Fruit fly (Drosophila melanogaster) whole organism, embryonic: Measurements from ENCODE around the gene jagn.

Source experiments
- ATbp ChIP-seq: fragments of 200-800 bp; sonication (Bioruptor generic); optimal IDR thresholded peaks from 2 replicates; lab custom pipeline; 2017; ENCODE audit warnings: missing biosample characterization, mild to moderate bottlenecking, missing genetic modification characterization, missing genetic modification reagents
- Antp ChIP-seq: fragments of 200-800 bp; sonication (Bioruptor generic); optimal IDR thresholded peaks from 3 replicates; lab custom pipeline; 2016; ENCODE audit warnings: missing biosample characterization, missing genetic modification characterization
- CG10979 ChIP-seq: fragments of 200-800 bp; sonication (Bioruptor generic); optimal IDR thresholded peaks from 2 replicates; lab custom pipeline; 2018; ENCODE audit warnings: missing biosample characterization, mild to moderate bottlenecking, missing genetic modification characterization, moderate library complexity
- CG12391 ChIP-seq: fragments of 200-800 bp; sonication (Bioruptor generic); optimal IDR thresholded peaks from 3 replicates; lab custom pipeline; 2018; ENCODE audit warnings: missing biosample characterization, mild to moderate bottlenecking, missing genetic modification characterization, moderate library complexity
- CG14014 ChIP-seq: fragments of 200-800 bp; sonication (Bioruptor generic); IDR thresholded peaks from 2 replicates; pipeline ENCODE4 v1.3.6; 2022; ENCODE audit warnings: missing biosample characterization, missing genetic modification characterization
- CG15011 ChIP-seq: fragments of 200-800 bp; sonication (Bioruptor generic); optimal IDR thresholded peaks from 3 replicates; lab custom pipeline; 2018; ENCODE audit warnings: missing biosample characterization, mild to moderate bottlenecking, missing genetic modification characterization
- CG15073 ChIP-seq: fragments of 200-800 bp; sonication (Bioruptor generic); optimal IDR thresholded peaks from 2 replicates; lab custom pipeline; 2016; ENCODE audit warnings: missing biosample characterization, missing genetic modification characterization
- CG15514 ChIP-seq: fragments of 200-800 bp; sonication (Bioruptor generic); optimal IDR thresholded peaks from 3 replicates; lab custom pipeline; 2017; ENCODE audit warnings: missing biosample characterization, missing genetic modification characterization, mild to moderate bottlenecking, moderate library complexity, missing genetic modification reagents
- CG17359 ChIP-seq: fragments of 200-800 bp; sonication (Bioruptor generic); optimal IDR thresholded peaks from 3 replicates; lab custom pipeline; 2018; ENCODE audit warnings: missing biosample characterization, mild to moderate bottlenecking, missing genetic modification characterization, moderate library complexity
- CG18262 ChIP-seq: fragments of 200-800 bp; optimal IDR thresholded peaks from 3 replicates; lab custom pipeline; 2019; ENCODE audit warnings: missing biosample characterization, mild to moderate bottlenecking, missing genetic modification characterization, moderate library complexity
- CG30020 ChIP-seq: fragments of 200-800 bp; optimal IDR thresholded peaks from 2 replicates; lab custom pipeline; 2019; ENCODE audit warnings: missing biosample characterization, mild to moderate bottlenecking, missing genetic modification characterization, moderate library complexity
- CG30431 ChIP-seq: fragments of 200-800 bp; sonication (Bioruptor generic); optimal IDR thresholded peaks from 2 replicates; lab custom pipeline; 2017; ENCODE audit warnings: missing biosample characterization, missing genetic modification characterization
- CG3163 ChIP-seq: fragments of 200-800 bp; sonication (Bioruptor generic); optimal IDR thresholded peaks from 3 replicates; lab custom pipeline; 2016; ENCODE audit warnings: missing biosample characterization, missing genetic modification characterization
- CG34422 ChIP-seq: fragments of 200-800 bp; sonication (Bioruptor generic); IDR thresholded peaks from 3 replicates; pipeline ENCODE4 v1.3.6; 2022; ENCODE audit warnings: missing biosample characterization, missing genetic modification characterization
- CG7987 ChIP-seq: fragments of 200-800 bp; sonication (Bioruptor generic); optimal IDR thresholded peaks from 2 replicates; lab custom pipeline; 2018; ENCODE audit warnings: missing biosample characterization, mild to moderate bottlenecking, missing genetic modification characterization, moderate library complexity
- CG9797 ChIP-seq: fragments of 200-800 bp; sonication (Bioruptor generic); optimal IDR thresholded peaks from 3 replicates; lab custom pipeline; 2018; ENCODE audit warnings: missing biosample characterization, mild to moderate bottlenecking, missing genetic modification characterization
- D ChIP-seq, 2 experiments: fragments of 200-800 bp in 1 of 2; fragments of >200 bp in 1 of 2; sonication (Bioruptor generic) in 1 of 2; optimal IDR thresholded peaks; 2 replicates in 1 of 2; 3 replicates in 1 of 2; lab custom pipeline; 2017; ENCODE audit warnings: mild to moderate bottlenecking in 1 of 2, missing biosample characterization in 1 of 2, missing genetic modification characterization in 1 of 2, missing genetic modification reagents in 1 of 2
- Dek ChIP-seq: fragments of 200-800 bp; sonication (Bioruptor generic); optimal IDR thresholded peaks from 3 replicates; lab custom pipeline; 2019; ENCODE audit warnings: missing biosample characterization, mild to moderate bottlenecking, missing genetic modification characterization, moderate library complexity
- Dll ChIP-seq: fragments of 200-800 bp; sonication (Bioruptor generic); IDR thresholded peaks from 4 replicates; pipeline ENCODE4 v1.3.6; 2022; ENCODE audit warnings: missing biosample characterization, missing genetic modification characterization; ENCODE audit not compliant: partially characterized antibody
- Hey ChIP-seq: fragments of 200-800 bp; sonication (Bioruptor generic); optimal IDR thresholded peaks from 3 replicates; lab custom pipeline; 2018; ENCODE audit warnings: missing biosample characterization, mild to moderate bottlenecking, missing genetic modification characterization
- Jarid2 ChIP-seq: fragments of 200-800 bp; sonication (Bioruptor generic); optimal IDR thresholded peaks from 3 replicates; lab custom pipeline; 2017; ENCODE audit warnings: mild to moderate bottlenecking, missing biosample characterization, missing genetic modification reagents, missing genetic modification characterization
- NK7.1 ChIP-seq: fragments of 200-800 bp; sonication (Bioruptor generic); optimal IDR thresholded peaks from 3 replicates; lab custom pipeline; 2016; ENCODE audit warnings: missing biosample characterization, missing genetic modification characterization
- NfI ChIP-seq: fragments of 200-800 bp; sonication (Bioruptor generic); optimal IDR thresholded peaks from 3 replicates; lab custom pipeline; 2018; ENCODE audit warnings: missing biosample characterization, mild to moderate bottlenecking, missing genetic modification characterization, moderate library complexity
- PHDP ChIP-seq: fragments of 200-800 bp; sonication (Bioruptor generic); optimal IDR thresholded peaks from 3 replicates; lab custom pipeline; 2018; ENCODE audit warnings: missing biosample characterization, mild to moderate bottlenecking, missing genetic modification characterization, moderate library complexity
- Sry-δ ChIP-seq: fragments of 200-800 bp; sonication (Bioruptor generic); optimal IDR thresholded peaks from 2 replicates; lab custom pipeline; 2016; ENCODE audit warnings: missing biosample characterization, missing genetic modification characterization
- TFAM ChIP-seq: fragments of 200-800 bp; sonication (Bioruptor generic); optimal IDR thresholded peaks from 2 replicates; lab custom pipeline; 2017; ENCODE audit warnings: missing biosample characterization, missing genetic modification characterization, inconsistent platforms
- ato ChIP-seq: fragments of 200-800 bp; sonication (Bioruptor generic); IDR thresholded peaks from 2 replicates; pipeline ENCODE4 v1.3.6; 2022; ENCODE audit warnings: missing biosample characterization, missing genetic modification characterization; ENCODE audit not compliant: partially characterized antibody
- cg ChIP-seq: fragments of 200-800 bp; sonication (Bioruptor generic); optimal IDR thresholded peaks from 3 replicates; lab custom pipeline; 2019; ENCODE audit warnings: missing biosample characterization, mild to moderate bottlenecking, missing genetic modification characterization, moderate library complexity
- dimm ChIP-seq: fragments of 200-800 bp; sonication (Bioruptor generic); IDR thresholded peaks from 2 replicates; pipeline ENCODE4 v1.3.6; 2022; ENCODE audit warnings: missing biosample characterization, missing genetic modification characterization
- emc ChIP-seq: fragments of 200-800 bp; sonication (Bioruptor generic); optimal IDR thresholded peaks from 2 replicates; lab custom pipeline; 2016; ENCODE audit warnings: missing biosample characterization, missing genetic modification characterization
- ems ChIP-seq: fragments of 200-800 bp; sonication (Bioruptor generic); optimal IDR thresholded peaks from 3 replicates; lab custom pipeline; 2016; ENCODE audit warnings: missing biosample characterization, missing genetic modification characterization
- en ChIP-seq: fragments of 200-800 bp; sonication (Bioruptor generic); optimal IDR thresholded peaks from 2 replicates; lab custom pipeline; 2016; ENCODE audit warnings: missing biosample characterization, missing genetic modification characterization
- eyg ChIP-seq: fragments of 200-800 bp; sonication (Bioruptor generic); optimal IDR thresholded peaks from 3 replicates; lab custom pipeline; 2016; ENCODE audit warnings: missing biosample characterization, missing genetic modification characterization
- fd64A ChIP-seq: fragments of 200-800 bp; sonication (Bioruptor generic); optimal IDR thresholded peaks from 3 replicates; lab custom pipeline; 2018; ENCODE audit warnings: missing biosample characterization, mild to moderate bottlenecking, missing genetic modification characterization
- gem ChIP-seq: fragments of 200-800 bp; sonication (Bioruptor generic); optimal IDR thresholded peaks from 2 replicates; lab custom pipeline; 2019; ENCODE audit warnings: missing biosample characterization, mild to moderate bottlenecking, missing genetic modification characterization, moderate library complexity
- insv ChIP-seq, 2 experiments: fragments of 200-800 bp; sonication (Bioruptor generic); optimal IDR thresholded peaks; 3 replicates each; lab custom pipeline; 2016 to 2018; ENCODE audit warnings: missing biosample characterization in 2 of 2, missing genetic modification characterization in 2 of 2
- inv ChIP-seq: fragments of 200-800 bp; sonication (Bioruptor generic); IDR thresholded peaks from 2 replicates; pipeline ENCODE4 v1.3.6; 2022; ENCODE audit warnings: missing biosample characterization, missing genetic modification characterization; ENCODE audit not compliant: partially characterized antibody
- mam ChIP-seq: fragments of 200-800 bp; sonication (Bioruptor generic); optimal IDR thresholded peaks from 3 replicates; lab custom pipeline; 2016; ENCODE audit warnings: missing biosample characterization, missing genetic modification characterization
- pho ChIP-seq: fragments of 200-800 bp; sonication (Bioruptor generic); optimal IDR thresholded peaks from 2 replicates; lab custom pipeline; 2016; ENCODE audit warnings: missing biosample characterization, missing genetic modification characterization
- pum ChIP-seq: fragments of 200-800 bp; sonication (Bioruptor generic); optimal IDR thresholded peaks from 2 replicates; lab custom pipeline; 2016; ENCODE audit warnings: missing biosample characterization, missing genetic modification characterization
- stwl ChIP-seq: fragments of 200-800 bp; sonication (Bioruptor generic); optimal IDR thresholded peaks from 3 replicates; lab custom pipeline; 2018; ENCODE audit warnings: missing biosample characterization, mild to moderate bottlenecking, missing genetic modification characterization, moderate library complexity
- sug ChIP-seq: fragments of 200-800 bp; optimal IDR thresholded peaks from 2 replicates; lab custom pipeline; 2019; ENCODE audit warnings: missing biosample characterization, mild to moderate bottlenecking, missing genetic modification characterization, moderate library complexity
- vfl ChIP-seq: fragments of 200-800 bp; sonication (Bioruptor generic); optimal IDR thresholded peaks from 2 replicates; lab custom pipeline; 2016; ENCODE audit warnings: missing biosample characterization, missing genetic modification characterization
- zf30C ChIP-seq: fragments of 200-800 bp; sonication (Bioruptor generic); optimal IDR thresholded peaks from 3 replicates; lab custom pipeline; 2018; ENCODE audit warnings: missing biosample characterization, mild to moderate bottlenecking, missing genetic modification characterization

Gene jagn

dm6 chr3R:5742278-5743196, 36.6 kb upstream of the jagn start, which contains the start of the genes Sym and Madm (continued):
- TF ChIP-seq inv (GFP tag; lab: Robert Waterston, UW) (peak; percentile 86), CG15514 (GFP tag; lab: Kevin White, UChicago) (peak; percentile 80), CG14014 (GFP tag; lab: Robert Waterston, UW) (no peak), vfl (GFP tag; lab: Kevin White, UChicago) (peak; percentile 54), insv (GFP tag; optimal IDR thresholded peaks at IDR 0.05; lab: Kevin White, UChicago) (no peak), pho (GFP tag; lab: Kevin White, UChicago) (peak; percentile 42), CG15011 (no peak), CG15073 (GFP tag; lab: Kevin White, UChicago) (no peak), ATbp (GFP tag; lab: Kevin White, UChicago) (no peak), CG3163 (GFP tag; lab: Kevin White, UChicago) (no peak), Antp (GFP tag; lab: Kevin White, UChicago) (peak; percentile 19), PHDP (tag; lab: Kevin White, UChicago) (peak; percentile 31), CG9797 (peak; percentile 63), CG30431 (GFP tag; lab: Kevin White, UChicago) (no peak), TFAM (GFP tag; lab: Kevin White, UChicago) (no peak), emc (GFP tag; lab: Kevin White, UChicago) (no peak), CG17359 (no peak), eyg (GFP tag; lab: Kevin White, UChicago) (no peak), gem (no peak), Dll (peak; percentile 88), ems (GFP tag; lab: Kevin White, UChicago) (no peak), Hey (tag; lab: Kevin White, UChicago) (no peak), fd64A (GFP tag; lab: Kevin White, UChicago) (no peak), CG7987 (GFP tag; lab: Kevin White, UChicago) (no peak), zf30C (GFP tag; lab: Kevin White, UChicago) (no peak), Dek (tag; lab: Kevin White, UChicago) (peak; percentile 16), dimm (no peak), CG30020 (tag; lab: Kevin White, UChicago) (peak; percentile 71), NK7.1 (no peak), CG10979 (tag; lab: Kevin White, UChicago) (peak; percentile 4), Jarid2 (GFP tag; lab: Kevin White, UChicago) (no peak), pum (GFP tag; lab: Kevin White, UChicago) (peak; percentile 60), CG34422 (GFP tag; lab: Robert Waterston, UW) (0 out of 3 replicates have a peak, but pooled peaks have one; percentile 41), sug (tag; lab: Kevin White, UChicago) (peak; percentile 55), CG18262 (tag; lab: Kevin White, UChicago) (peak; percentile 39), Sry-δ (peak; percentile 89), en (no peak), cg (peak; percentile 86), CG12391 (tag; lab: Kevin White, UChicago) (peak; percentile 55), D (optimal IDR thresholded peaks at IDR 0.05; lab: Kevin White, UChicago) (no peak), D (GFP tag; optimal IDR thresholded peaks at IDR 0.05; lab: Kevin White, UChicago) (no peak), NfI (GFP tag; lab: Kevin White, UChicago) (peak; percentile 5), stwl (tag; lab: Kevin White, UChicago) (peak; percentile 51), mam (GFP tag; lab: Kevin White, UChicago) (peak; percentile 70), ato (GFP tag; lab: Robert Waterston, UW) (no peak)
